Worm (Caenorhabditis elegans): ENCODE measurements around the gene Y11D7A.19.
A peak's percentile ranks its signal among the peaks of the same experiment; 100 is the strongest.
"Not testable (repeated sequence)": the region's sequence is repeated elsewhere in the genome, so short reads cannot be mapped to it uniquely, and the experiment has no call there.

The Y11D7A.19 gene

ce11 chrIV:9266464-9266863 is at the start of gene Y11D7A.19:
Y11D7A.19 (minus strand) TSS chrIV:9266564.
- TF ChIP-seq ces-1 (GFP tag; optimal IDR thresholded peaks at IDR 0.05), result no peak
- TF ChIP-seq unc-62 (GFP tag; optimal IDR thresholded peaks at IDR 0.05), result no peak

ce11 chrIV:9312827-9313226 is 46.5 kb upstream of the Y11D7A.19 start, which contains the start of gene F49C12.7:
F49C12.7 (minus strand) TSS chrIV:9312927.
- not testable (repeated sequence) for TF ChIP-seq dpl-1 (GFP tag; optimal IDR thresholded peaks at IDR 0.05); C04F5.9 (tag; optimal IDR thresholded peaks at IDR 0.05); ceh-8 (GFP tag; optimal IDR thresholded peaks at IDR 0.05)

ce11 chrIV:9310935-9311566 is 44.7 kb upstream of the Y11D7A.19 start:
- TF ChIP-seq jun-1 (tag; optimal IDR thresholded peaks at IDR 0.05) (no peak), egl-13 (tag; optimal IDR thresholded peaks at IDR 0.05) (no peak), elt-2 (tag; optimal IDR thresholded peaks at IDR 0.05) (peak; percentile 90), nhr-90 (tag; optimal IDR thresholded peaks at IDR 0.05; ENCODE audit: poor library complexity) (no peak), nhr-20 (tag; optimal IDR thresholded peaks at IDR 0.05) (peak; percentile 7), skn-1 (tag; optimal IDR thresholded peaks at IDR 0.05) (no peak), efl-1 (optimal IDR thresholded peaks at IDR 0.05) (no peak), efl-1 (GFP tag; optimal IDR thresholded peaks at IDR 0.05 in 1 of 2) (peak in 1 of 2 experiments; percentile 75)

- TF ChIP-seq ceh-82 (tag; optimal IDR thresholded peaks at IDR 0.05) (no peak), nhr-47 (tag; optimal IDR thresholded peaks at IDR 0.05) (no peak), efl-1 (optimal IDR thresholded peaks at IDR 0.05) (no peak), efl-1 (GFP tag; optimal IDR thresholded peaks at IDR 0.05 in 1 of 2) (no peak), ces-1 (GFP tag; optimal IDR thresholded peaks at IDR 0.05) (no peak), lsy-2 (tag; optimal IDR thresholded peaks at IDR 0.05) (no peak), ets-5 (GFP tag; IDR thresholded peaks at IDR 0.05) (no peak), lir-3 (tag; optimal IDR thresholded peaks at IDR 0.05; ENCODE audit: poor library complexity) (no peak), ceh-63 (GFP tag; optimal IDR thresholded peaks at IDR 0.05) (no peak)
These were observed 42.6 kb upstream of the Y11D7A.19 start, which contains the start of gene F49C12.6 for ce11 chrIV:9308975-9309374. F49C12.6 (minus strand) TSS chrIV:9309075.

ce11 chrIV:9304617-9305016 is 38.3 kb upstream of the Y11D7A.19 start, which contains the start of gene F49C12.5:
F49C12.5 (plus strand) TSS chrIV:9304917.
- no peak for TF ChIP-seq grh-1 (GFP tag; IDR thresholded peaks at IDR 0.05)
- no peak for TF ChIP-seq mep-1 (tag; optimal IDR thresholded peaks at IDR 0.05)
- TF ChIP-seq nhr-71 (tag; optimal IDR thresholded peaks at IDR 0.05), result no peak
- no peak for TF ChIP-seq ztf-11 (tag; optimal IDR thresholded peaks at IDR 0.05)
- TF ChIP-seq egl-13 (tag; optimal IDR thresholded peaks at IDR 0.05), result no peak

ce11 chrIV:9303994-9304393 is 37.6 kb upstream of the Y11D7A.19 start, which contains the start of gene F49C12.4:
F49C12.4 (minus strand) TSS chrIV:9304094.
- no peak for TF ChIP-seq ets-5 (GFP tag; IDR thresholded peaks at IDR 0.05)
- no peak for TF ChIP-seq nhr-11 (tag; optimal IDR thresholded peaks at IDR 0.05)
- TF ChIP-seq hlh-17 (GFP tag; optimal IDR thresholded peaks at IDR 0.05; ENCODE audit: borderline replicate concordance), result no peak
- no peak for TF ChIP-seq nhr-20 (tag; optimal IDR thresholded peaks at IDR 0.05)
- TF ChIP-seq unc-30 (tag; optimal IDR thresholded peaks at IDR 0.05), result no peak
- TF ChIP-seq lin-39 (tag; optimal IDR thresholded peaks at IDR 0.05), result no peak
- no peak for TF ChIP-seq skn-1 (tag; optimal IDR thresholded peaks at IDR 0.05)
- TF ChIP-seq egl-27 (tag; optimal IDR thresholded peaks at IDR 0.05), result no peak
- no peak for TF ChIP-seq mep-1 (tag; optimal IDR thresholded peaks at IDR 0.05)
- TF ChIP-seq zip-4 (GFP tag; optimal IDR thresholded peaks at IDR 0.05), result no peak
- TF ChIP-seq sptf-1 (tag; optimal IDR thresholded peaks at IDR 0.05), result no peak
- no peak for TF ChIP-seq ama-1 (optimal IDR thresholded peaks at IDR 0.05)
- no peak for TF ChIP-seq vab-15 (tag; optimal IDR thresholded peaks at IDR 0.05)
- TF ChIP-seq lsy-2 (tag; optimal IDR thresholded peaks at IDR 0.05), result no peak
